Worm (Caenorhabditis elegans) whole organism, mixed stage, embryonic: ENCODE data around the gene Y23B4A.1.

Experiments used
- M03D4.4 ChIP-seq: sonication (generic microtip); optimal IDR thresholded peaks from 2 replicates; lab custom pipeline; 2017; ENCODE audit warnings: mild to moderate bottlenecking, missing genetic modification characterization, missing compliant biosample characterization
- bed-3 ChIP-seq: fragments of 200-800 bp; sonication (Bioruptor generic); optimal IDR thresholded peaks from 3 replicates; lab custom pipeline; 2018; ENCODE audit warnings: mild to moderate bottlenecking, missing genetic modification characterization, moderate library complexity, missing compliant biosample characterization
- blmp-1 ChIP-seq: fragments of 150-350 bp; optimal IDR thresholded peaks from 2 replicates; lab custom pipeline; 2014; ENCODE audit warnings: missing biosample characterization, missing genetic modification characterization
- ceh-39 ChIP-seq: fragments of 150-350 bp; optimal IDR thresholded peaks from 2 replicates; lab custom pipeline; 2014; ENCODE audit warnings: missing biosample characterization, missing genetic modification characterization
- ceh-43 ChIP-seq: fragments of 200-800 bp; sonication (Bioruptor generic); optimal IDR thresholded peaks from 2 replicates; lab custom pipeline; 2018; ENCODE audit warnings: mild to moderate bottlenecking, missing genetic modification characterization, moderate library complexity, missing compliant biosample characterization
- ceh-83 ChIP-seq: fragments of 200-800 bp; sonication (Bioruptor generic); optimal IDR thresholded peaks from 2 replicates; lab custom pipeline; 2018; ENCODE audit warnings: mild to moderate bottlenecking, missing genetic modification characterization, missing compliant biosample characterization
- ces-1 ChIP-seq: fragments of 150-350 bp; optimal IDR thresholded peaks from 2 replicates; lab custom pipeline; 2014; ENCODE audit warnings: missing biosample characterization, missing genetic modification reagents, missing genetic modification characterization
- cnd-1 ChIP-seq: fragments of 200-800 bp; sonication (Bioruptor generic); optimal IDR thresholded peaks from 2 replicates; lab custom pipeline; 2018; ENCODE audit warnings: mild to moderate bottlenecking, missing genetic modification characterization, missing compliant biosample characterization
- drap-1 ChIP-seq: fragments of 200-800 bp; sonication (Bioruptor generic); optimal IDR thresholded peaks from 3 replicates; lab custom pipeline; 2018; ENCODE audit warnings: mild to moderate bottlenecking, missing genetic modification characterization, missing compliant biosample characterization
- elt-1 ChIP-seq: sonication (generic microtip); optimal IDR thresholded peaks from 2 replicates; lab custom pipeline; 2017; ENCODE audit warnings: missing genetic modification characterization, mild to moderate bottlenecking, missing compliant biosample characterization, antibody characterized with exemption, moderate library complexity, borderline replicate concordance; ENCODE audit not compliant: insufficient read depth
- elt-3 ChIP-seq: fragments of 150-350 bp; optimal IDR thresholded peaks from 2 replicates; lab custom pipeline; 2014; ENCODE audit warnings: missing biosample characterization, missing genetic modification characterization
- flh-1 ChIP-seq: fragments of 200-800 bp; sonication (Bioruptor generic); optimal IDR thresholded peaks from 2 replicates; lab custom pipeline; 2018; ENCODE audit warnings: mild to moderate bottlenecking, missing genetic modification characterization, moderate library complexity, missing compliant biosample characterization
- ham-2 ChIP-seq: fragments of 200-800 bp; sonication (Bioruptor generic); optimal IDR thresholded peaks from 2 replicates; lab custom pipeline; 2018; ENCODE audit warnings: mild to moderate bottlenecking, missing genetic modification characterization, missing compliant biosample characterization
- hlh-1 ChIP-seq: fragments of 150-350 bp; optimal IDR thresholded peaks from 2 replicates; lab custom pipeline; 2014; ENCODE audit warnings: missing biosample characterization, missing genetic modification reagents, missing genetic modification characterization
- lin-13 ChIP-seq: fragments of 150-350 bp; optimal IDR thresholded peaks from 2 replicates; lab custom pipeline; 2014; ENCODE audit warnings: missing biosample characterization, missing genetic modification characterization
- lin-32 ChIP-seq: fragments of 200-800 bp; sonication (Bioruptor generic); optimal IDR thresholded peaks from 2 replicates; lab custom pipeline; 2018; ENCODE audit warnings: mild to moderate bottlenecking, missing genetic modification characterization, missing compliant biosample characterization
- lsy-2 ChIP-seq: fragments of 150-350 bp; optimal IDR thresholded peaks from 2 replicates; lab custom pipeline; 2014; ENCODE audit warnings: missing biosample characterization, missing genetic modification characterization
- mab-5 ChIP-seq: fragments of 150-350 bp; optimal IDR thresholded peaks from 2 replicates; lab custom pipeline; 2014; ENCODE audit warnings: missing biosample characterization, missing genetic modification characterization
- mep-1 ChIP-seq: fragments of 150-350 bp; optimal IDR thresholded peaks from 2 replicates; lab custom pipeline; 2017; ENCODE audit warnings: missing biosample characterization, missing genetic modification reagents, missing genetic modification characterization, inconsistent platforms
- mls-2 ChIP-seq: sonication (generic microtip); optimal IDR thresholded peaks from 2 replicates; lab custom pipeline; 2016; ENCODE audit warnings: mild to moderate bottlenecking, missing genetic modification characterization, moderate library complexity, missing compliant biosample characterization
- nhr-12 ChIP-seq: fragments of 150-350 bp; optimal IDR thresholded peaks from 2 replicates; lab custom pipeline; 2014; ENCODE audit warnings: missing biosample characterization, missing genetic modification characterization
- nhr-2 ChIP-seq: fragments of 150-350 bp; optimal IDR thresholded peaks from 2 replicates; lab custom pipeline; 2014; ENCODE audit warnings: missing biosample characterization, missing genetic modification characterization
- nhr-237 ChIP-seq: fragments of 150-350 bp; optimal IDR thresholded peaks from 2 replicates; lab custom pipeline; 2014; ENCODE audit warnings: missing biosample characterization, missing genetic modification characterization
- nhr-28 ChIP-seq: fragments of 150-350 bp; optimal IDR thresholded peaks from 2 replicates; lab custom pipeline; 2014; ENCODE audit warnings: missing biosample characterization, missing genetic modification characterization
- nhr-76 ChIP-seq: sonication (generic microtip); optimal IDR thresholded peaks from 2 replicates; lab custom pipeline; 2017; ENCODE audit warnings: missing biosample characterization, missing genetic modification characterization
- pha-4 ChIP-seq: fragments of 150-350 bp; optimal IDR thresholded peaks from 2 replicates; lab custom pipeline; 2018; ENCODE audit warnings: missing biosample characterization, missing genetic modification reagents, missing genetic modification characterization
- sem-2 ChIP-seq: fragments of 200-800 bp; sonication (Bioruptor generic); optimal IDR thresholded peaks from 2 replicates; lab custom pipeline; 2018; ENCODE audit warnings: mild to moderate bottlenecking, missing genetic modification characterization, missing compliant biosample characterization
- snpc-4 ChIP-seq: fragments of 150-350 bp; optimal IDR thresholded peaks from 2 replicates; lab custom pipeline; 2014; ENCODE audit warnings: missing biosample characterization, missing genetic modification characterization
- sptf-1 ChIP-seq: sonication (generic microtip); optimal IDR thresholded peaks from 2 replicates; lab custom pipeline; 2017; ENCODE audit warnings: mild to moderate bottlenecking, missing genetic modification characterization, moderate library complexity, missing compliant biosample characterization
- tbx-8 ChIP-seq: fragments of 200-800 bp; sonication (Bioruptor generic); optimal IDR thresholded peaks from 2 replicates; lab custom pipeline; 2018; ENCODE audit warnings: mild to moderate bottlenecking, missing genetic modification characterization, moderate library complexity, missing compliant biosample characterization
- unc-120 ChIP-seq: sonication (generic microtip); optimal IDR thresholded peaks from 2 replicates; lab custom pipeline; 2017; ENCODE audit warnings: missing genetic modification characterization, missing compliant biosample characterization; ENCODE audit not compliant: poor library complexity, severe bottlenecking
- unc-39 ChIP-seq: fragments of 150-350 bp; optimal IDR thresholded peaks from 2 replicates; lab custom pipeline; 2014; ENCODE audit warnings: missing biosample characterization, missing genetic modification characterization
- unc-62 ChIP-seq: fragments of 150-350 bp; optimal IDR thresholded peaks from 2 replicates; lab custom pipeline; 2014; ENCODE audit warnings: missing biosample characterization, missing genetic modification reagents, missing genetic modification characterization
- zip-8 ChIP-seq: fragments of 150-350 bp; optimal IDR thresholded peaks from 2 replicates; lab custom pipeline; 2014; ENCODE audit warnings: missing biosample characterization, missing genetic modification characterization
- ztf-11 ChIP-seq: fragments of 150-350 bp; optimal IDR thresholded peaks from 2 replicates; lab custom pipeline; 2014; ENCODE audit warnings: missing biosample characterization, missing genetic modification characterization

Gene Y23B4A.1

DNA sequence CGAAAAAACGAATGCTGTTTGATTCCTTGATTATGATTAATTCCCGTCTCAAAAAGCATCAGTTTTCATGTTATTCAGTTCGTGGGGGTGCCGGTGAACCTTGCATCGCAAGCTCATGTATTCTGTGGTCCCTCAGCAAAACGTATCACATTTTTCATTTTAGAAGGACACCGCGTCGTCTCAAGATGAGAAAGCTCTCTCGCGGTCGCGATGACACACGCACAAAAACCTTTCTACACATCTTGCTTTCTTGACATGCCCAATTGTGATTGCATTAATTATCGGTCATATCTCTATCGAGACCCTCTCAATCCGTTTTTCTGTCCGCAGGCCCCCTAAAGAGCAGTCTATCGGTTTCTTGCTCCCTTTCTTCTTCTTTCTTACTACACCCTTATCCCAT lies 38.9 kb upstream of the Y23B4A.1 start:
- TF ChIP-seq unc-120 (no peak), ces-1 (GFP tag; lab: Kevin White, UChicago) (peak; percentile 39)

DNA sequence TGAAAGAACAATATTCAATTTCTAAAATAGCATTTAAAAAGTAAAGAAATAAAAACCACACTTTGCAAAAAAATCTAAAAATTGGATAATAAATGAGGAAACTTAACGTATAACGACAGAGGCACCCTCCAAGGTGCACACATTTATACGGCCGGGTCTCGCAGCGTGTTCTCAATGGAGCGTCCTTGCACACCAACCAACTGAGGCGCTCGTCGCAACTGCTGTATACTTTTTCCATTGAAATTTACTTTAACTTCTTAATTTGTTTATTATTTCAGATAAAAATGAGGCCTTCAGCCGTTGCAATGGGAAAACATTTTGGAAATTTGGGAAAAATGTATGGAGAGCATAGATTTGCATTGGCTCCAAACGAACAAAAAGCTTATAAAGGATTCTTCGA lies 36.0 kb upstream of the Y23B4A.1 start, which contains the start of the genes R07E4.5 and R07E4.3:
R07E4.5 (minus strand) TSS at position 1 of the 400 bp plus-strand sequence.
R07E4.3 (plus strand) TSS at position 285 of the 400 bp plus-strand sequence.
- TF ChIP-seq blmp-1 (tag; lab: Kevin White, UChicago) = no peak
- no peak for TF ChIP-seq nhr-76 (tag; lab: Kevin White, UChicago)
- TF ChIP-seq ceh-43 = no peak
- no peak for TF ChIP-seq tbx-8 (GFP tag; lab: Kevin White, UChicago)
- TF ChIP-seq M03D4.4 (tag; lab: Kevin White, UChicago) = no peak
- TF ChIP-seq ceh-83 (GFP tag; lab: Kevin White, UChicago) = no peak
- peak; percentile 43 for TF ChIP-seq nhr-237 (tag; lab: Kevin White, UChicago)
- TF ChIP-seq flh-1 (GFP tag; lab: Kevin White, UChicago) = no peak
- TF ChIP-seq unc-39 (tag; lab: Kevin White, UChicago) = no peak
- TF ChIP-seq cnd-1 = no peak
- no peak for TF ChIP-seq mab-5 (tag; lab: Kevin White, UChicago)
- TF ChIP-seq bed-3 = no peak
- peak; percentile 71 for TF ChIP-seq lsy-2 (tag; lab: Kevin White, UChicago)
- TF ChIP-seq sem-2 (GFP tag; lab: Kevin White, UChicago) = no peak
- no peak for TF ChIP-seq drap-1 (GFP tag; lab: Kevin White, UChicago)
- no peak for TF ChIP-seq snpc-4
- no peak for TF ChIP-seq zip-8
- peak; percentile 50 for TF ChIP-seq unc-120
- TF ChIP-seq lin-13 = peak; percentile 56
- peak; percentile 48 for TF ChIP-seq ces-1 (GFP tag; lab: Kevin White, UChicago)
- no peak for TF ChIP-seq elt-3
- no peak for TF ChIP-seq ztf-11
- TF ChIP-seq nhr-12 (tag; lab: Kevin White, UChicago) = no peak
- TF ChIP-seq mep-1 (tag; lab: Kevin White, UChicago) = peak; percentile 93
- no peak for TF ChIP-seq unc-62 (GFP tag; lab: Kevin White, UChicago)
- no peak for TF ChIP-seq nhr-2 (tag; lab: Kevin White, UChicago)
- TF ChIP-seq lin-32 (GFP tag; lab: Kevin White, UChicago) = no peak
- TF ChIP-seq hlh-1 (tag; lab: Kevin White, UChicago) = peak; percentile 60
- TF ChIP-seq nhr-28 (tag; lab: Kevin White, UChicago) = no peak
- TF ChIP-seq sptf-1 = no peak
- TF ChIP-seq ceh-39 (tag; lab: Kevin White, UChicago) = no peak
- no peak for TF ChIP-seq ham-2
- no peak for TF ChIP-seq elt-1 (tag; lab: Kevin White, UChicago)
- peak; percentile 80 for TF ChIP-seq pha-4 (tag; lab: Kevin White, UChicago)
- TF ChIP-seq mls-2 = peak; percentile 15

DNA sequence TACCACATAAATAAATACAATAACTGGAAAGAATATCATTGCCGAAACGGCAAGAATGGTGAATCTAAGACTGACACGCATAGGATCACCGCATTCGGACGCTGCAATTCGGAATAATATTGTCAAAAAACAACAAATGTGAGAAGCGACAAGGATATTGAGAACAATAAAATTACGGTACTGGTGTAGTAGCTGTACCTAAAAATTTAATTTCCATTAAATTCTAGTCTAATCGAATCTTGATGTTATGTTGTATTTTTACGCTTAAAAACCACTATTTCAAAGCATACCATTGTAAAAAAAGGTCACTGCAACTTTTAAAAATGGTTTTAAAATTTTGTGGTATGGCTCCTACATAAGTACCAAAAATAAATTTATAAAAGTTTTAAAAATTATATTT lies 31.6 kb upstream of the Y23B4A.1 start, which contains the start of gene mig-23:
mig-23 (minus strand) TSS at position 101 of the 400 bp plus-strand sequence.
- TF ChIP-seq unc-39 (tag; lab: Kevin White, UChicago) = no peak
- TF ChIP-seq ceh-39 (tag; lab: Kevin White, UChicago) = no peak
- no peak for TF ChIP-seq nhr-12 (tag; lab: Kevin White, UChicago)
- TF ChIP-seq mls-2 = no peak
- TF ChIP-seq zip-8 = no peak
- no peak for TF ChIP-seq nhr-28 (tag; lab: Kevin White, UChicago)
- no peak for TF ChIP-seq elt-1 (tag; lab: Kevin White, UChicago)
- TF ChIP-seq ceh-83 (GFP tag; lab: Kevin White, UChicago) = no peak
- TF ChIP-seq pha-4 (tag; lab: Kevin White, UChicago) = no peak
- no peak for TF ChIP-seq elt-3
- TF ChIP-seq mep-1 (tag; lab: Kevin White, UChicago) = no peak
- no peak for TF ChIP-seq ham-2
- no peak for TF ChIP-seq nhr-2 (tag; lab: Kevin White, UChicago)
- no peak for TF ChIP-seq ceh-43
- TF ChIP-seq tbx-8 (GFP tag; lab: Kevin White, UChicago) = no peak

DNA sequence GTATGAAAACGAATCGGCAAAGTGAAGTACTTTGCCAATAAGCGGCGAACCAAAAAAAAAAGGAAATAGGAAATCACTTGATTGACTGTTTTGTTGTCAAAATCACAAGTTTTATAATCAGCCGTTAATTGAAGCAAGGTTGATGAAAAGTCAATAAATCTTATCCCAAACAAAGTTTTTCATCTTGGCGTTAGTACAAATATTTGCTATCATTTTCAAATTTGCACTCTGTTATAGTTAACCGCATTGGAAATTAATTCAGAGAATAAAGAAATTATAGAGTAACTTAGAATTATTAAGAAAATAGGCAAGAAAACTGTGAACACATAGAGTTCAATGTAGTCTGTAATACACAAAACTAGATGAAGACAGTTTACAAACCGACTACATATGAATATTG lies 27.3 kb upstream of the Y23B4A.1 start, which contains the start of gene acs-17:
acs-17 (minus strand) TSS at position 23 of the 400 bp plus-strand sequence.
- TF ChIP-seq nhr-28 (tag; lab: Kevin White, UChicago) = no peak
- TF ChIP-seq elt-3 = no peak
- TF ChIP-seq pha-4 (tag; lab: Kevin White, UChicago) = no peak
- no peak for TF ChIP-seq ham-2
- no peak for TF ChIP-seq nhr-12 (tag; lab: Kevin White, UChicago)
- no peak for TF ChIP-seq unc-62 (GFP tag; lab: Kevin White, UChicago)
- no peak for TF ChIP-seq ces-1 (GFP tag; lab: Kevin White, UChicago)
- TF ChIP-seq mls-2 = no peak
- TF ChIP-seq mab-5 (tag; lab: Kevin White, UChicago) = no peak
- TF ChIP-seq zip-8 = no peak
- TF ChIP-seq nhr-237 (tag; lab: Kevin White, UChicago) = no peak
- TF ChIP-seq mep-1 (tag; lab: Kevin White, UChicago) = no peak
- TF ChIP-seq bed-3 = no peak
- no peak for TF ChIP-seq tbx-8 (GFP tag; lab: Kevin White, UChicago)
- no peak for TF ChIP-seq lin-32 (GFP tag; lab: Kevin White, UChicago)
- TF ChIP-seq M03D4.4 (tag; lab: Kevin White, UChicago) = no peak
- TF ChIP-seq unc-39 (tag; lab: Kevin White, UChicago) = no peak
- no peak for TF ChIP-seq nhr-76 (tag; lab: Kevin White, UChicago)
